Fruit fly (Drosophila melanogaster): ENCODE data around the gene smog.

The smog gene

DNA sequence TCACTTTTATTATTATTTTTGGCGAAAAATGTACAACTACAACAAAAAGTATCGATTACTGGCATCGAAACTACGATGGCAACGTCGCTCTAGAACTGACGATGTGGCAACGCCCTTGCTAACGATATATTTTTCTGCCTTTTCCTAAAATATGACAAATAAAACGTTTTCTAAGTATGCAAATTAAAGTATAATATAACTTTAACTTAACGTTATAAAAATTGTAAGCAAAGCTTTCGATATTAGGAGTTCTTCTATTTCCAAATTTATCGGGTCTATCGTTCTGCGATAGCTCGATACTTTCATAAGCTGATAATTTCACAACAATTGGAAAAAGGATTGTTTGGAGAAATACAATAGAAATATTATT, 30.3 kb downstream of the smog start, which contains the start of the genes Cf2 and CG3008 (continued):
- TF ChIP-seq gfzf (GFP tag; optimal IDR thresholded peaks at IDR 0.05) = peak; percentile 21
- TF ChIP-seq CG7745 (tag; optimal IDR thresholded peaks at IDR 0.05) = no peak
- peak; percentile 64 for TF ChIP-seq CG8924 (tag; optimal IDR thresholded peaks at IDR 0.05)
- TF ChIP-seq CG3995 (GFP tag; optimal IDR thresholded peaks at IDR 0.05) = no peak
- TF ChIP-seq dan (GFP tag; IDR thresholded peaks at IDR 0.05) = no peak
- no peak for TF ChIP-seq CoRest (tag; optimal IDR thresholded peaks at IDR 0.05)
- no peak for TF ChIP-seq sim (GFP tag; IDR thresholded peaks at IDR 0.05)
- TF ChIP-seq CG4424 (GFP tag; optimal IDR thresholded peaks at IDR 0.05) = peak; percentile 3
- no peak for TF ChIP-seq Adf1 (GFP tag; IDR thresholded peaks at IDR 0.05)
- no peak for TF ChIP-seq ranshi (GFP tag; IDR thresholded peaks at IDR 0.05)
- TF ChIP-seq CG43689 (GFP tag; IDR thresholded peaks at IDR 0.05) = no peak
- no peak for TF ChIP-seq esg (GFP tag; conservative IDR thresholded peaks at IDR 0.05)
- no peak for TF ChIP-seq az2 (GFP tag; optimal IDR thresholded peaks at IDR 0.05)
- TF ChIP-seq eyg (GFP tag; optimal IDR thresholded peaks at IDR 0.05) = no peak
- no peak for TF ChIP-seq Poxn (GFP tag; IDR thresholded peaks at IDR 0.05)
- no peak for TF ChIP-seq usp (GFP tag; optimal IDR thresholded peaks at IDR 0.05)
- no peak for TF ChIP-seq Camta (GFP tag; optimal IDR thresholded peaks at IDR 0.05)
- TF ChIP-seq BtbVII (GFP tag; optimal IDR thresholded peaks at IDR 0.05) = no peak
- no peak for TF ChIP-seq gt (GFP tag; IDR thresholded peaks at IDR 0.05)
- no peak for TF ChIP-seq CG33557 (GFP tag; optimal IDR thresholded peaks at IDR 0.05)
- TF ChIP-seq Mad (GFP tag; optimal IDR thresholded peaks at IDR 0.05) = no peak
- TF ChIP-seq CG9817 (tag; optimal IDR thresholded peaks at IDR 0.05) = no peak
- TF ChIP-seq NK7.1 (GFP tag; optimal IDR thresholded peaks at IDR 0.05) = no peak
- peak; percentile 25 for TF ChIP-seq Nf-YC (tag; optimal IDR thresholded peaks at IDR 0.05)
- no peak for TF ChIP-seq CG9609 (GFP tag; optimal IDR thresholded peaks at IDR 0.05)
- TF ChIP-seq Atf3 (GFP tag; optimal IDR thresholded peaks at IDR 0.05) = no peak
- TF ChIP-seq CG6854 (GFP tag; optimal IDR thresholded peaks at IDR 0.05) = no peak
- TF ChIP-seq Lpt (GFP tag; optimal IDR thresholded peaks at IDR 0.05) = no peak
- TF ChIP-seq CG10462 (GFP tag; optimal IDR thresholded peaks at IDR 0.05) = no peak
- TF ChIP-seq emc (GFP tag; optimal IDR thresholded peaks at IDR 0.05) = no peak
- peak; percentile 88 for TF ChIP-seq unc-4 (GFP tag; IDR thresholded peaks at IDR 0.05; ENCODE audit: partially characterized antibody)
- TF ChIP-seq Deaf1 (tag; optimal IDR thresholded peaks at IDR 0.05) = no peak
- peak; percentile 88 for TF ChIP-seq HLH4C (GFP tag; IDR thresholded peaks at IDR 0.05; ENCODE audit: partially characterized antibody)
- no peak for TF ChIP-seq Lim3 (GFP tag; IDR thresholded peaks at IDR 0.05)
- TF ChIP-seq CG6272 (GFP tag; IDR thresholded peaks at IDR 0.05) = no peak
- TF ChIP-seq wdn (GFP tag; IDR thresholded peaks at IDR 0.05) = no peak
- no peak for TF ChIP-seq en (GFP tag; optimal IDR thresholded peaks at IDR 0.05)
- peak; percentile 66 for TF ChIP-seq Ets65A (GFP tag)
- no peak for TF ChIP-seq B-H2 (GFP tag; optimal IDR thresholded peaks at IDR 0.05)
- no peak for TF ChIP-seq CG3726 (GFP tag; IDR thresholded peaks at IDR 0.05)
- no peak for TF ChIP-seq pho (GFP tag; optimal IDR thresholded peaks at IDR 0.05)
- TF ChIP-seq H2.0 (GFP tag; IDR thresholded peaks at IDR 0.05) = no peak
- TF ChIP-seq HHEX (GFP tag; optimal IDR thresholded peaks at IDR 0.05) = no peak
- no peak for TF ChIP-seq CG34422 (GFP tag; IDR thresholded peaks at IDR 0.05)
- no peak for TF ChIP-seq Ssrp (tag; optimal IDR thresholded peaks at IDR 0.05)
- TF ChIP-seq CG9797 (GFP tag; optimal IDR thresholded peaks at IDR 0.05) = peak; percentile 42
- no peak for TF ChIP-seq Xrp1 (GFP tag; IDR thresholded peaks at IDR 0.05)
- TF ChIP-seq CG2129 (GFP tag; IDR thresholded peaks at IDR 0.05; ENCODE audit: partially characterized antibody) = peak; percentile 72
- TF ChIP-seq CG4328 (GFP tag; optimal IDR thresholded peaks at IDR 0.05) = no peak
- TF ChIP-seq ken (GFP tag; IDR thresholded peaks at IDR 0.05) = no peak
- no peak for TF ChIP-seq CG17328 (GFP tag; IDR thresholded peaks at IDR 0.05)
- TF ChIP-seq Chrac-16 (GFP tag; optimal IDR thresholded peaks at IDR 0.05) = no peak
- TF ChIP-seq Oli (tag; optimal IDR thresholded peaks at IDR 0.05) = no peak
- TF ChIP-seq CG10274 (GFP tag; optimal IDR thresholded peaks at IDR 0.05) = no peak
